Worm (Caenorhabditis elegans): ENCODE results near the gene M163.10.
A peak's percentile ranks its signal among the peaks of the same experiment; 100 is the strongest.

The M163.10 gene

DNA sequence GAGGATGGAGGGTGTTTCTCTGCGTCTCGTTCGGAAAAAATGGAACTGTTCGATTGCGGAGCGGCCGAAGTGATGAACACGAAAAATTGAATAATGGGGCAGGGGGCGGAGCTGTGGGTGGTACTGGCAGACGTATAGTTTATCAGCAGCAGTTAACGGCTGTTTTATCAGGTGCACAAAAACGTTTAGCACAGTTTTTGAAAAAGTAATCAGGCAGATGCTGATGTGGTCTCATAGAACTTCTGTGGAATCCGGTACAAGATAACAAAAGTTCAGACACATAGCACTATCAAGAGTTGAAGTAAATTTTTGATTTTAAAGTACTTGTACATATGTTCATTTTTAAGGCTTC is 33.7 kb downstream of the M163.10 start:
- TF ChIP-seq unc-39 (tag; optimal IDR thresholded peaks at IDR 0.05) (no peak), ces-1 (GFP tag; optimal IDR thresholded peaks at IDR 0.05) (no peak), ceh-39 (tag; optimal IDR thresholded peaks at IDR 0.05) (no peak), drap-1 (GFP tag; optimal IDR thresholded peaks at IDR 0.05) (no peak), mab-5 (tag; optimal IDR thresholded peaks at IDR 0.05) (no peak), ceh-83 (GFP tag; optimal IDR thresholded peaks at IDR 0.05) (no peak), lin-32 (GFP tag; optimal IDR thresholded peaks at IDR 0.05) (no peak), unc-120 (tag; optimal IDR thresholded peaks at IDR 0.05; ENCODE audit: poor library complexity, severe bottlenecking) (no peak), sem-2 (GFP tag; optimal IDR thresholded peaks at IDR 0.05) (no peak), pha-4 (tag; optimal IDR thresholded peaks at IDR 0.05) (no peak), lsy-2 (tag; optimal IDR thresholded peaks at IDR 0.05) (no peak)

DNA sequence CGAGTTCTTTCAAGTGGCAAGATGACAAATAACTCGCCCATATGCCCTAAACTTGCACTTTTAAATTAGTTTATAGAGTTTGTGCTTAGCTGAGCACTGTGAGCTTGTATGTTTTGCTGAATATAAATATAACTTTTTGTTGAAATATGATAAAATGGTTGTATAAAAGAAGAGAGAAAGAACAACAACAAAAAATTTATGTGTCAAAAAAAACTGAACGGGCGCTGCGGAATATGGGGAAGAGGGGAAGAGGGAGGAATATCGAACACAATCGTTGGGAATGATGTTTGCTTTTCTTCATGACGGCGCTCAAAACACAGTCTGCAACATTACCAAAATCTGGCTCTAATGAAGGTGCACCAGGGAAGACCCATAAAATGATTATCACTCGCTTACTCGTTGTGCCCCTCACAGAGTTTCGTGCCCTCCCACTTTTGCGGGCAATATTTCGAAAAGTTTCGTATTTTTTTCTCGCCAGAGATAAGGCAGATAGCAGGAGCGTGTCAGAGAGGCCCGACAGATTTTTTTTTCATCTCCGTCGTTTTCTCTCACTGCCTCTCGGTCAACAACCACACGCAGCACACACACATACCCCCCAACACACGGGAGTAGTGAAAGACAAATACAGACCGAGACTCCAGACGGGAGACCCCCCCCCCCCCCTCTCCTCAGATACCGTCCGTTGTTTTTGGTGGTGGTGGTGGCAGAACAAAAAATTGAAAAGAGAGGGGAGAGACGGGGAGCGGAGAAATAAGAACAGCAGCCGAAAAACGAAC is 35.0 kb downstream of the M163.10 start:
- peak; percentile 10 for TF ChIP-seq cnd-1 (tag; optimal IDR thresholded peaks at IDR 0.05)
- TF ChIP-seq hlh-1 (tag; optimal IDR thresholded peaks at IDR 0.05): no peak
- TF ChIP-seq M03D4.4 (tag; optimal IDR thresholded peaks at IDR 0.05): peak; percentile 52
- TF ChIP-seq ceh-39 (tag; optimal IDR thresholded peaks at IDR 0.05): no peak

DNA sequence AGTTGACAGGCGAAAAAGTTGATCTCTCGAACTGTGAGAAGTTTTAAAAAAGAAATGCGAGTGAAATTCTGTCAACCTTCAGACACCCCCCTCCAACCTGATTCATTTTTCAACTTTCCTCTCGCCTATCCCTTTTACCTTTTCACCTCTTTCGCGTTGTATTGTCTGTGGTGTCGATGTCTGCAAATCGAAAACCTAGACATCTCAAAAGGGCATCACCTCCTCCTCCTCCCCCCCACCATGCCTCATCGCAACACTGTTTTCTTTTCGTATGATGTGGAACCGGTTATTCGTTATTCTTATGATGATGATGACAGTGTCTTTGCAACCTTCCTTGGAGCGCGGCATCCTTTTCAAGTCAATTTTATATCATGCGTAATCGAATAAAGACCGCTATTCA is 37.2 kb downstream of the M163.10 start:
- TF ChIP-seq nhr-12 (tag; optimal IDR thresholded peaks at IDR 0.05) (no peak), lin-32 (GFP tag; optimal IDR thresholded peaks at IDR 0.05) (no peak), tbx-8 (GFP tag; optimal IDR thresholded peaks at IDR 0.05) (no peak), ztf-11 (tag; optimal IDR thresholded peaks at IDR 0.05) (no peak), elt-1 (tag; optimal IDR thresholded peaks at IDR 0.05; ENCODE audit: borderline replicate concordance, insufficient read depth) (no peak), mab-5 (tag; optimal IDR thresholded peaks at IDR 0.05) (no peak), ham-2 (GFP tag; optimal IDR thresholded peaks at IDR 0.05) (no peak), M03D4.4 (tag; optimal IDR thresholded peaks at IDR 0.05) (no peak), zip-8 (tag; optimal IDR thresholded peaks at IDR 0.05) (no peak), lin-13 (tag; optimal IDR thresholded peaks at IDR 0.05) (no peak), ceh-43 (GFP tag; optimal IDR thresholded peaks at IDR 0.05) (no peak), unc-120 (tag; optimal IDR thresholded peaks at IDR 0.05; ENCODE audit: poor library complexity, severe bottlenecking) (no peak), unc-39 (tag; optimal IDR thresholded peaks at IDR 0.05) (no peak), sptf-1 (tag; optimal IDR thresholded peaks at IDR 0.05) (no peak), blmp-1 (tag; optimal IDR thresholded peaks at IDR 0.05) (no peak), lsy-2 (tag; optimal IDR thresholded peaks at IDR 0.05) (no peak)

DNA sequence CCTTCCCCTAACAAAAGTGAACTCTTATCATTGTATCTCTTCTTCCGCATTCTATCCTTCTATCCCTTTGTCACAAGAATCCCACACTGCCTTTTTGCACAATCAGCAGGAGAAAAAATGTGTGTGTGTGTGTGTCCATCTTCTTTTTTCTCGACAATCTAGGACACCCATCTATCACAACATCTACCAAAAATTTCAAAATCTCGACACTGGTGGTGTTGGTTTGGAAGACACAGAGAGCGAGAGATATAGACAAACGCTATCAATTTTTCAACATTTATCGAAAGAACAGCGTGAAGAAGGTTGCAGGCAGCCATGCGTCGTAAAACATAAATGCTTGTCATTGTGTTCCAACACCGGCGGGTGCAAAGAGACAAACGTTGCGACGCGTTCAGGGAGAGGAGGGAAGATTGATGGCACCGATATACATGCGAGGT is 38.1 kb downstream of the M163.10 start:
- peak; percentile 32 for TF ChIP-seq ham-2 (GFP tag; optimal IDR thresholded peaks at IDR 0.05)
- TF ChIP-seq unc-120 (tag; optimal IDR thresholded peaks at IDR 0.05; ENCODE audit: poor library complexity, severe bottlenecking): peak; percentile 43
- no peak for TF ChIP-seq pha-4 (tag; optimal IDR thresholded peaks at IDR 0.05)
- TF ChIP-seq nhr-2 (tag; optimal IDR thresholded peaks at IDR 0.05): no peak
- peak; percentile 83 for TF ChIP-seq unc-62 (GFP tag; optimal IDR thresholded peaks at IDR 0.05)
- no peak for TF ChIP-seq zip-8 (tag; optimal IDR thresholded peaks at IDR 0.05)
- TF ChIP-seq cnd-1 (tag; optimal IDR thresholded peaks at IDR 0.05): no peak
- no peak for TF ChIP-seq drap-1 (GFP tag; optimal IDR thresholded peaks at IDR 0.05)
- TF ChIP-seq mep-1 (tag; optimal IDR thresholded peaks at IDR 0.05): no peak

DNA sequence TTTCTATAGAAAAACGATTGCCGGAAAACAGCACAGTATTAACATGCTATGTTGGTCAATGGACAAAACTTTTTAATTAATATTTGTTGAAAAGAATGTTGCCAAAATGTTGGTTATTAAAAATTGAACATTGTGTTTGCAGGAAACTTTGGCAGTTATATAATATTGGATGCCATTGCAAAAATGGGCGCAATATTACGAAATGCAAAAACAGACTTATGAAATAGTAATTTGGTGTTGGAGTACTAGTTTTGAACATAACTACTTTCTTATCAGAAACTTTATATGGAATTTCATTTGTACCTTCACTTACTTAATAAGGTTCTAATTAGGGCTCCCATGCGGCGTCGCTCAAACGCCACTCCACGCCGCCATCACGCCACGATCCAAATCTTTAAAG is 39.6 kb downstream of the M163.10 start:
- no peak for TF ChIP-seq mls-2 (tag; optimal IDR thresholded peaks at IDR 0.05)
- TF ChIP-seq unc-62 (GFP tag; optimal IDR thresholded peaks at IDR 0.05): no peak
- no peak for TF ChIP-seq elt-3 (tag; optimal IDR thresholded peaks at IDR 0.05)
- no peak for TF ChIP-seq drap-1 (GFP tag; optimal IDR thresholded peaks at IDR 0.05)
- no peak for TF ChIP-seq lsy-2 (tag; optimal IDR thresholded peaks at IDR 0.05)
- no peak for TF ChIP-seq nhr-28 (tag; optimal IDR thresholded peaks at IDR 0.05)
- TF ChIP-seq nhr-237 (tag; optimal IDR thresholded peaks at IDR 0.05): no peak
- no peak for TF ChIP-seq sptf-1 (tag; optimal IDR thresholded peaks at IDR 0.05)
- no peak for TF ChIP-seq bed-3 (GFP tag; optimal IDR thresholded peaks at IDR 0.05)
- no peak for TF ChIP-seq mab-5 (tag; optimal IDR thresholded peaks at IDR 0.05)
- no peak for TF ChIP-seq pha-4 (tag; optimal IDR thresholded peaks at IDR 0.05)
- TF ChIP-seq cnd-1 (tag; optimal IDR thresholded peaks at IDR 0.05): no peak
- TF ChIP-seq zip-8 (tag; optimal IDR thresholded peaks at IDR 0.05): no peak
- TF ChIP-seq ham-2 (GFP tag; optimal IDR thresholded peaks at IDR 0.05): no peak
- TF ChIP-seq lin-13 (tag; optimal IDR thresholded peaks at IDR 0.05): no peak
- TF ChIP-seq nhr-76 (tag; optimal IDR thresholded peaks at IDR 0.05): no peak
- no peak for TF ChIP-seq blmp-1 (tag; optimal IDR thresholded peaks at IDR 0.05)
